Fruit fly (Drosophila melanogaster): Measurements from ENCODE around the gene Cyp4d2.

DNA sequence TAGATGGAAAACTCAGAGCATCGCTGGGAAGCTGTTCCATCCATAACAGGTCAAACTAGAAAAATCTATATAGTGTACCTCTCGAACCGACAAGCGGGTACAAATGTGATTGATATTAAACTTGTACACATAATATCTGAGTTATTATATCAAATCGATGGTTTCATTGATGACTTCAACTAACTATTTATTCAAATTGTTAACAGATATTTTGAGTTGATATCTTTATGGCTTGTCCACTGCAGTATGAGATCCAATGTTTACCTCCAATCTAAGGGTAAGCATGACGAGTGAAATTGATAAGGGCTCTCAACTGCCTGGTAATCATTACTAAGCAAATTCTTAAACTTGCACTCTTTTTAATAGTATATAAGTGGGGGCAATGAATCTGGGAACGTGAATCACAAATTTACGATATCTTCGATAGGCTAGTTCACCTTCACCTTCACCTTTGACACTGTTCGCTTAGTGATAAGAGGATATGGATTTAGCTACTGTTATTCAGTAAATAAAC lies at the start of gene Cyp4d2:
- TF ChIP-seq psq (optimal IDR thresholded peaks at IDR 0.05) (no peak), EcR (GFP tag; optimal IDR thresholded peaks at IDR 0.05) (no peak), CG8478 (optimal IDR thresholded peaks at IDR 0.05) (no peak), usp (GFP tag; optimal IDR thresholded peaks at IDR 0.05) (no peak)

All from whole organism.